Worm (Caenorhabditis elegans) whole organism, L3 larva: ENCODE measurements around the gene ZC21.6.

Experiments
- egl-27 ChIP-seq: sonication (generic microtip); optimal IDR thresholded peaks from 4 replicates; lab custom pipeline; 2017; ENCODE audit warnings: missing biosample characterization, missing genetic modification reagents, missing genetic modification characterization
- eor-1 ChIP-seq, 2 experiments: fragments of 150-350 bp; optimal IDR thresholded peaks; 2 replicates each; lab custom pipeline; 2014 to 2018; ENCODE audit warnings: missing biosample characterization in 2 of 2, missing genetic modification characterization in 2 of 2
- tbx-2 ChIP-seq: sonication (generic microtip); optimal IDR thresholded peaks from 2 replicates; lab custom pipeline; 2016; ENCODE audit warnings: mild to moderate bottlenecking, missing genetic modification characterization, missing compliant biosample characterization

DNA sequence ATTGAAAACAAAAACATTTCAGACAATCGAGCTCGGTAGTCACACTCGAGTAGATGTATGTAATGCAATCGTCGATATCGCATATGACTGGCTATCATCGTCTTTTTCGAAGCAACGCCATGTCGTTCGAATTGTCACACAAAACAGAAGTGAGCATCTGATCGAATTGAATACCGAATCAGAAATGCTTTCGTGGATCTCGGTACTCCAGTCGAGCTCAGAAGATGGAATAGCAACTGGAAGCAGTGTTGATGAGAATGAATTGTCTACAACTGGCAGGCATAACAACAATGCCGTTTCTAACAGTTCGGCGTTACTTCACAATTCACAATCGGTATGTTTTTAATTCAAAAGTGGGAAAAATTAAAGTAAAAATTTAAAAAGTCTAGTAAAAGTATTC is 36.2 kb downstream of the ZC21.6 start:
- TF ChIP-seq tbx-2 (tag; lab: Kevin White, UChicago) (no peak), eor-1 (tag; optimal IDR thresholded peaks at IDR 0.05; lab: Kevin White, UChicago) (no peak), egl-27 (tag; lab: Kevin White, UChicago) (no peak)
